1 fruit fly cellular context compared by ENCODE assay signal in genomic region chr3L:746345-746932, dm6.
TF ChIP-seq lines count a peak whose summit lies in the region.

No protein-coding gene starts in this region.

TF ChIP-seq in whole organism, prepupa, 60 proteins besides CTCF, POLR2A, EP300 and RAD21 (continued from another document):
- TF ChIP-seq CG10631 (GFP tag; optimal IDR thresholded peaks at IDR 0.05; lab: Kevin White, UChicago) (peak; percentile 76), Eip78C (GFP tag; lab: Kevin White, UChicago) (peak; percentile 95), esn (GFP tag; optimal IDR thresholded peaks at IDR 0.05; lab: Kevin White, UChicago) (peak; percentile 60), Eip93F (GFP tag; optimal IDR thresholded peaks at IDR 0.05; lab: Kevin White, UChicago) (no peak), dsx (GFP tag; optimal IDR thresholded peaks at IDR 0.05; lab: Kevin White, UChicago; ENCODE audit: poor library complexity, severe bottlenecking) (peak; percentile 88), Met (GFP tag; optimal IDR thresholded peaks at IDR 0.05; lab: Kevin White, UChicago) (peak; percentile 57), CG6854 (GFP tag; optimal IDR thresholded peaks at IDR 0.05; lab: Kevin White, UChicago) (no peak), ss (GFP tag; optimal IDR thresholded peaks at IDR 0.05; lab: Kevin White, UChicago) (peak; percentile 83 to 90), pdm3 (GFP tag; optimal IDR thresholded peaks at IDR 0.05; lab: Kevin White, UChicago) (peak; percentile 76), eg (GFP tag; IDR thresholded peaks at IDR 0.05; lab: Robert Waterston, UW) (peak; percentile 19; the same call in 1 of the 3 replicates), Eip75B (GFP tag; optimal IDR thresholded peaks at IDR 0.05; lab: Kevin White, UChicago) (peak; percentile 81), CG3919 (GFP tag; optimal IDR thresholded peaks at IDR 0.05; lab: Kevin White, UChicago) (peak; percentile 84), Blimp-1 (GFP tag; optimal IDR thresholded peaks at IDR 0.05; lab: Kevin White, UChicago) (no peak), CG8319 (GFP tag; optimal IDR thresholded peaks at IDR 0.05; lab: Kevin White, UChicago) (peak; percentile 68), Hr39 (GFP tag; optimal IDR thresholded peaks at IDR 0.05; lab: Kevin White, UChicago) (peak; percentile 36), CG8119 (GFP tag; IDR thresholded peaks at IDR 0.05; lab: Robert Waterston, UW) (no peak), fd59A (GFP tag; optimal IDR thresholded peaks at IDR 0.05; lab: Kevin White, UChicago) (peak; percentile 85), CG15336 (GFP tag; IDR thresholded peaks at IDR 0.05; lab: Robert Waterston, UW) (no peak), CG32006 (GFP tag; optimal IDR thresholded peaks at IDR 0.05; lab: Kevin White, UChicago) (peak; percentile 29), acj6 (GFP tag; optimal IDR thresholded peaks at IDR 0.05; lab: Kevin White, UChicago) (peak; percentile 70), net (GFP tag; optimal IDR thresholded peaks at IDR 0.05; lab: Kevin White, UChicago) (peak; percentile 64), Hr4 (GFP tag; optimal IDR thresholded peaks at IDR 0.05; lab: Kevin White, UChicago) (peak; percentile 22), lz (GFP tag; optimal IDR thresholded peaks at IDR 0.05; lab: Kevin White, UChicago) (peak; percentile 48), Sox102F (GFP tag; optimal IDR thresholded peaks at IDR 0.05; lab: Kevin White, UChicago) (peak; percentile 30), Hr38 (GFP tag; optimal IDR thresholded peaks at IDR 0.05; lab: Kevin White, UChicago) (no peak), fkh (GFP tag; optimal IDR thresholded peaks at IDR 0.05; lab: Kevin White, UChicago) (no peak), svp (GFP tag; lab: Kevin White, UChicago) (peak; percentile 77), CG6808 (GFP tag; optimal IDR thresholded peaks at IDR 0.05; lab: Kevin White, UChicago) (peak; percentile 91), CG3032 (tag; optimal IDR thresholded peaks at IDR 0.05; lab: Kevin White, UChicago) (peak; percentile 93), Smox (GFP tag; optimal IDR thresholded peaks at IDR 0.05; lab: Kevin White, UChicago) (peak; percentile 34), Sox15 (GFP tag; optimal IDR thresholded peaks at IDR 0.05; lab: Kevin White, UChicago) (peak; percentile 62), CG1621 (tag; optimal IDR thresholded peaks at IDR 0.05; lab: Kevin White, UChicago) (peak; percentile 89), Sox14 (GFP tag; optimal IDR thresholded peaks at IDR 0.05; lab: Kevin White, UChicago) (peak; percentile 62), CG9139 (GFP tag; optimal IDR thresholded peaks at IDR 0.05; lab: Kevin White, UChicago) (peak; percentile 81), CG16779 (tag; optimal IDR thresholded peaks at IDR 0.05; lab: Kevin White, UChicago) (peak; percentile 53), CG10669 (GFP tag; optimal IDR thresholded peaks at IDR 0.05; lab: Kevin White, UChicago) (peak; percentile 95)
